Worm (Caenorhabditis elegans): Measurements from ENCODE around the gene oac-58.

The oac-58 gene

DNA sequence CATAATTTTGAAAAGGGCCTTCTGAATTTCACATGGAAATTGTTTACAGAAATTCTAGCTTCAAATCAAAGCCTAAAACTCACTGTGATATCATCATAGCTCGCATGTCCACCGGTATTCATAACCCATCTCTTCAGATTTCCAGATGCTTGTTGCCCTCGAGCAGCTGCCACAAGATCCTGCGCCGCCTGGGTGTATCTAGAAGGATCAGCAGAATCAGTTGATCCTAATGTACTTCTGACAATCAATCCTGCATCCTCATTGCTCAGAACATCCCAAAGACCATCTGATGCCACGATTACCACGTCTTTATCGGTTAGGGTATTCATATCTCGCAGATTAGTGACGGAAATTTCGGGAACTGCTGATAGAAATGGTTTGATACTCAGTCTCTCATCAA lies 45.6 kb downstream of the oac-58 start:
- TF ChIP-seq nhr-10 (tag; optimal IDR thresholded peaks at IDR 0.05) (no peak), alr-1 (tag; optimal IDR thresholded peaks at IDR 0.05) (no peak), ztf-1 (GFP tag; conservative IDR thresholded peaks at IDR 0.05) (no peak), nhr-237 (tag; optimal IDR thresholded peaks at IDR 0.05) (no peak), nhr-23 (tag; optimal IDR thresholded peaks at IDR 0.05) (no peak), mab-5 (tag; optimal IDR thresholded peaks at IDR 0.05) (no peak), dmd-4 (tag; optimal IDR thresholded peaks at IDR 0.05) (no peak), ceh-16 (tag; optimal IDR thresholded peaks at IDR 0.05) (no peak), unc-55 (GFP tag; optimal IDR thresholded peaks at IDR 0.05) (no peak), nhr-25 (tag; optimal IDR thresholded peaks at IDR 0.05) (no peak)

DNA sequence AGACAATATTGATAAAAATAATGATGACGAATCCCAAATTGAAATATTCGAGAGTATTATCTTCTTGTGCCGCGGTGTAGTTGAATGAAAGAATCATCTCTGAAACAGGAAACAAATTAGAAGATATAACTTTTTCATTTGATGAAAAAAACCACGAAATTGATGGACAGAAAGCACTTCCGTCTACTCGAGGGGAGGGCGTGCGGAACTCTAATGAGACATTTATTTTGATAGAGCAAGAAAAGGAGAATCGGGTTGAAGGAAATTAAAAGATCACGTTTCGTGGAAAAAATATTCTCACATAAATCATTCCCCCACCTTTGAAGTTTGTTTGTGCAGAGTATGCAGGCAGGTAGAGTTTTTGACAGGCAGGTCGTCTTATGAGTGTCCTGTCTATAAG lies 50.1 kb downstream of the oac-58 start, which contains the start of gene sre-14:
Gene sre-14, minus strand, starts transcription at position 101 of the 400 bp plus-strand sequence.
- no peak for TF ChIP-seq lsy-2 (tag; optimal IDR thresholded peaks at IDR 0.05)
- TF ChIP-seq ama-1 (optimal IDR thresholded peaks at IDR 0.05), result no peak
- TF ChIP-seq nhr-23 (tag; optimal IDR thresholded peaks at IDR 0.05), result no peak
- TF ChIP-seq zag-1 (tag; optimal IDR thresholded peaks at IDR 0.05), result no peak
- TF ChIP-seq peb-1 (tag; optimal IDR thresholded peaks at IDR 0.05), result no peak
- no peak for TF ChIP-seq nhr-77 (tag; optimal IDR thresholded peaks at IDR 0.05)
- no peak for TF ChIP-seq ztf-11 (tag; optimal IDR thresholded peaks at IDR 0.05)
- TF ChIP-seq alr-1 (tag; optimal IDR thresholded peaks at IDR 0.05), result no peak
- TF ChIP-seq ztf-4 (tag; optimal IDR thresholded peaks at IDR 0.05), result no peak
- no peak for TF ChIP-seq unc-55 (GFP tag; optimal IDR thresholded peaks at IDR 0.05)
- no peak for TF ChIP-seq ceh-82 (tag; optimal IDR thresholded peaks at IDR 0.05)
- TF ChIP-seq elt-1 (tag; optimal IDR thresholded peaks at IDR 0.05), result no peak
- no peak for TF ChIP-seq mdl-1 (tag; optimal IDR thresholded peaks at IDR 0.05)
- TF ChIP-seq sma-9 (GFP tag; optimal IDR thresholded peaks at IDR 0.05), result no peak
- TF ChIP-seq sma-9 (tag; optimal IDR thresholded peaks at IDR 0.05), result no peak
- no peak for TF ChIP-seq sem-4 (tag; optimal IDR thresholded peaks at IDR 0.05)
- no peak for TF ChIP-seq egl-27 (tag; optimal IDR thresholded peaks at IDR 0.05)
- no peak for TF ChIP-seq elt-3 (tag; optimal IDR thresholded peaks at IDR 0.05)

DNA sequence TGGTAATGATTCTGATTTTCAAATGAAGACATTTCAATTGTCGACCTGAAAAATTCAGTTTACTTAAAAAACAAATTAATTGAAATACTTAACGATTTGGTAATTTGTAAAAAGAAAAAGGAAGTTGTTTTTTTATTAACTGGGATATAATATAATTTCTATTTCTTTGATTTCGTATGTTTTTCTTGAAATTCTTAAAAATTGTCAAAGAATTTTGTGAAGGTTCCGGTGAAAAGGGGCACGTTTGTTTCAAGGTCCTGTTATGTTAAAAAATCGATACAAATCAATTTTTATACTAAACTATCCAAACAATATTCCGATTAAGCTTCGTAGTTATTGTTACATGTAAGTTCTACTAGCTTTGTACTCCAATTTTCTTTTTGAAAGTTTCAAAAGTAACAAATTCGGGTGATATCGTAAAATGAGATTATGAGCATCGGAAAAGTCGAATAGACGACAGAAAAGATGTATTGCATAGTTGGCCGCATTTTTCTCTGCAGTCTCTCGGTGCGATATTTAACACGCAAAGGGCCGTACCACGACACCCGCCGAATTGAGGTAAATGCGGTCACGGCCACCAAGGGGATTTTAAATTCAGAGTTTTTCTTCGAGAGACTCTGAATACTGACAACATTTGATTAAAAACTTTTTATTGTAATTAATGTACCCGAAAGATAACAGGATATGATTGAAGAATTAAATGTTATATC lies 52.2 kb downstream of the oac-58 start, which contains the start of gene Y39C12A.9:
Gene Y39C12A.9, minus strand, starts transcription at position 51 of the 710 bp plus-strand sequence.
- TF ChIP-seq ceh-82 (tag; optimal IDR thresholded peaks at IDR 0.05), result no peak
- no peak for TF ChIP-seq sem-4 (tag; optimal IDR thresholded peaks at IDR 0.05)
- TF ChIP-seq ztf-1 (GFP tag; conservative IDR thresholded peaks at IDR 0.05), result no peak
- no peak for TF ChIP-seq ztf-11 (tag; optimal IDR thresholded peaks at IDR 0.05)
- no peak for TF ChIP-seq blmp-1 (tag; optimal IDR thresholded peaks at IDR 0.05; ENCODE audit: insufficient read depth)
- TF ChIP-seq fos-1 (tag; optimal IDR thresholded peaks at IDR 0.05), result no peak
- no peak for TF ChIP-seq mab-5 (tag; optimal IDR thresholded peaks at IDR 0.05)
- TF ChIP-seq unc-55 (GFP tag; optimal IDR thresholded peaks at IDR 0.05), result peak; percentile 14
- no peak for TF ChIP-seq lin-11 (tag; optimal IDR thresholded peaks at IDR 0.05)
- TF ChIP-seq C34F6.9 (tag; optimal IDR thresholded peaks at IDR 0.05), result peak; percentile 1
- TF ChIP-seq nhr-21 (tag; optimal IDR thresholded peaks at IDR 0.05), result no peak
- no peak for TF ChIP-seq ama-1 (optimal IDR thresholded peaks at IDR 0.05)
- TF ChIP-seq gmeb-1 (tag; optimal IDR thresholded peaks at IDR 0.05), result no peak
- peak; percentile 64 for TF ChIP-seq nhr-129 (tag; optimal IDR thresholded peaks at IDR 0.05)
- no peak for TF ChIP-seq sma-3 (GFP tag; optimal IDR thresholded peaks at IDR 0.05)
- peak in 1 of 2 experiments; percentile 33 for TF ChIP-seq lsy-2 (tag; optimal IDR thresholded peaks at IDR 0.05)
- no peak for TF ChIP-seq nhr-77 (tag; optimal IDR thresholded peaks at IDR 0.05)
- no peak for TF ChIP-seq elt-3 (tag; optimal IDR thresholded peaks at IDR 0.05)

All from whole organism, L2 larva.